Worm (Caenorhabditis elegans) whole organism, L2 larva: ENCODE results near the gene K12H6.9.

Experiments used
- C34F6.9 ChIP-seq: fragments of 150-350 bp; optimal IDR thresholded peaks from 2 replicates; lab custom pipeline; 2014; ENCODE audit warnings: missing biosample characterization, missing genetic modification characterization
- F13H6.1 ChIP-seq: sonication (generic microtip); optimal IDR thresholded peaks from 2 replicates; lab custom pipeline; 2016; ENCODE audit warnings: missing genetic modification characterization, missing compliant biosample characterization
- Y55F3AM.14 ChIP-seq: fragments of 200-800 bp; sonication (Bioruptor generic); optimal IDR thresholded peaks from 2 replicates; lab custom pipeline; 2018; ENCODE audit warnings: mild to moderate bottlenecking, missing genetic modification characterization, missing compliant biosample characterization
- ZK546.5 ChIP-seq: sonication (generic microtip); optimal IDR thresholded peaks from 2 replicates; lab custom pipeline; 2017; ENCODE audit warnings: missing biosample characterization, missing genetic modification characterization
- ama-1 ChIP-seq: fragments of 150-350 bp; optimal IDR thresholded peaks from 2 replicates; lab custom pipeline; 2018; ENCODE audit warnings: inconsistent platforms
- blmp-1 ChIP-seq: sonication (generic microtip); optimal IDR thresholded peaks from 2 replicates; lab custom pipeline; 2017; ENCODE audit warnings: missing genetic modification characterization, mild to moderate bottlenecking, missing compliant biosample characterization, antibody characterized with exemption, moderate library complexity; ENCODE audit not compliant: insufficient read depth
- ceh-16 ChIP-seq: fragments of 150-350 bp; optimal IDR thresholded peaks from 2 replicates; lab custom pipeline; 2014; ENCODE audit warnings: missing biosample characterization, missing genetic modification characterization
- ceh-82 ChIP-seq: fragments of 150-350 bp; optimal IDR thresholded peaks from 2 replicates; lab custom pipeline; 2014; ENCODE audit warnings: missing biosample characterization, missing genetic modification characterization
- crh-2 ChIP-seq: sonication (generic microtip); optimal IDR thresholded peaks from 2 replicates; lab custom pipeline; 2017; ENCODE audit warnings: missing biosample characterization, missing genetic modification characterization
- dmd-4 ChIP-seq: sonication (generic microtip); optimal IDR thresholded peaks from 2 replicates; lab custom pipeline; 2017; ENCODE audit warnings: missing biosample characterization, missing genetic modification characterization
- egl-27 ChIP-seq: sonication (generic microtip); optimal IDR thresholded peaks from 3 replicates; lab custom pipeline; 2017; ENCODE audit warnings: missing biosample characterization, missing genetic modification reagents, missing genetic modification characterization
- elt-1 ChIP-seq: fragments of 150-350 bp; optimal IDR thresholded peaks from 2 replicates; lab custom pipeline; 2014; ENCODE audit warnings: missing biosample characterization, missing genetic modification characterization
- elt-3 ChIP-seq: sonication (generic microtip); optimal IDR thresholded peaks from 2 replicates; lab custom pipeline; 2017; ENCODE audit warnings: missing biosample characterization, missing genetic modification characterization
- fos-1 ChIP-seq: fragments of 150-350 bp; optimal IDR thresholded peaks from 2 replicates; lab custom pipeline; 2014; ENCODE audit warnings: missing biosample characterization, missing genetic modification characterization
- lin-11 ChIP-seq: fragments of 150-350 bp; sonication (generic microtip); optimal IDR thresholded peaks from 2 replicates; lab custom pipeline; 2014; ENCODE audit warnings: missing biosample characterization, missing genetic modification characterization, inconsistent platforms, mixed read lengths
- lin-13 ChIP-seq: fragments of 150-350 bp; optimal IDR thresholded peaks from 2 replicates; lab custom pipeline; 2014; ENCODE audit warnings: missing biosample characterization, missing genetic modification reagents, missing genetic modification characterization
- lin-39 ChIP-seq: fragments of 150-350 bp; optimal IDR thresholded peaks from 2 replicates; lab custom pipeline; 2014; ENCODE audit warnings: missing biosample characterization, missing genetic modification reagents, missing genetic modification characterization
- lsy-2 ChIP-seq, 2 experiments: fragments of 150-350 bp in 1 of 2; sonication (generic microtip) in 1 of 2; optimal IDR thresholded peaks; 2 replicates each; lab custom pipeline; 2014 to 2017; ENCODE audit warnings: missing biosample characterization in 2 of 2, missing genetic modification characterization in 2 of 2
- mab-5 ChIP-seq: fragments of 150-350 bp; optimal IDR thresholded peaks from 2 replicates; lab custom pipeline; 2014; ENCODE audit warnings: missing biosample characterization, missing genetic modification characterization
- mdl-1 ChIP-seq, 2 experiments: fragments of 150-350 bp in 1 of 2; sonication (generic microtip) in 1 of 2; optimal IDR thresholded peaks; 2 replicates each; lab custom pipeline; 2017; ENCODE audit warnings: missing biosample characterization in 2 of 2, missing genetic modification characterization in 2 of 2
- nhr-10 ChIP-seq: sonication (generic microtip); optimal IDR thresholded peaks from 2 replicates; lab custom pipeline; 2017; ENCODE audit warnings: missing biosample characterization, missing genetic modification characterization
- nhr-11 ChIP-seq: fragments of 150-350 bp; optimal IDR thresholded peaks from 2 replicates; lab custom pipeline; 2014; ENCODE audit warnings: missing biosample characterization, missing genetic modification characterization
- nhr-12 ChIP-seq: fragments of 150-350 bp; optimal IDR thresholded peaks from 2 replicates; lab custom pipeline; 2014; ENCODE audit warnings: missing biosample characterization, missing genetic modification characterization
- nhr-129 ChIP-seq: fragments of 150-350 bp; optimal IDR thresholded peaks from 2 replicates; lab custom pipeline; 2014; ENCODE audit warnings: missing biosample characterization, missing genetic modification characterization
- nhr-21 ChIP-seq: fragments of 150-350 bp; optimal IDR thresholded peaks from 2 replicates; lab custom pipeline; 2014; ENCODE audit warnings: missing biosample characterization, missing genetic modification characterization
- nhr-237 ChIP-seq: fragments of 150-350 bp; optimal IDR thresholded peaks from 2 replicates; lab custom pipeline; 2014; ENCODE audit warnings: missing biosample characterization, missing genetic modification characterization
- nhr-25 ChIP-seq: fragments of 150-350 bp; sonication (generic microtip); optimal IDR thresholded peaks from 3 replicates; lab custom pipeline; 2014; ENCODE audit warnings: missing biosample characterization, missing genetic modification characterization
- nhr-6 ChIP-seq: fragments of 150-350 bp; optimal IDR thresholded peaks from 2 replicates; lab custom pipeline; 2014; ENCODE audit warnings: missing biosample characterization, missing genetic modification characterization
- nhr-77 ChIP-seq: fragments of 150-350 bp; optimal IDR thresholded peaks from 2 replicates; lab custom pipeline; 2014; ENCODE audit warnings: missing biosample characterization, missing genetic modification characterization
- peb-1 ChIP-seq: fragments of 150-350 bp; optimal IDR thresholded peaks from 2 replicates; lab custom pipeline; 2014; ENCODE audit warnings: missing biosample characterization, missing genetic modification characterization
- sem-4 ChIP-seq: fragments of 150-350 bp; optimal IDR thresholded peaks from 2 replicates; lab custom pipeline; 2014; ENCODE audit warnings: missing biosample characterization, missing genetic modification reagents, missing genetic modification characterization
- skn-1 ChIP-seq: sonication (generic microtip); optimal IDR thresholded peaks from 2 replicates; lab custom pipeline; 2017; ENCODE audit warnings: missing biosample characterization, missing genetic modification characterization
- sma-3 ChIP-seq: sonication (generic microtip); optimal IDR thresholded peaks from 2 replicates; lab custom pipeline; 2016; ENCODE audit warnings: missing genetic modification reagents, missing genetic modification characterization, missing compliant biosample characterization
- sma-9 ChIP-seq, 2 experiments: fragments of 150-350 bp in 1 of 2; sonication (generic microtip) in 1 of 2; optimal IDR thresholded peaks; 2 replicates each; lab custom pipeline; 2014 to 2016; ENCODE audit warnings: missing genetic modification characterization in 2 of 2, mild to moderate bottlenecking in 1 of 2, missing biosample characterization in 1 of 2, missing compliant biosample characterization in 1 of 2, missing genetic modification reagents in 1 of 2, moderate library complexity in 1 of 2
- unc-39 ChIP-seq: fragments of 150-350 bp; optimal IDR thresholded peaks from 2 replicates; lab custom pipeline; 2014; ENCODE audit warnings: missing biosample characterization, missing genetic modification characterization
- unc-55 ChIP-seq: fragments of 150-350 bp; sonication (generic microtip); optimal IDR thresholded peaks from 3 replicates; lab custom pipeline; 2014; ENCODE audit warnings: missing biosample characterization, missing genetic modification reagents, missing genetic modification characterization
- unc-62 ChIP-seq: fragments of 150-350 bp; optimal IDR thresholded peaks from 2 replicates; lab custom pipeline; 2014; ENCODE audit warnings: missing biosample characterization, missing genetic modification reagents, missing genetic modification characterization
- zag-1 ChIP-seq: fragments of 150-350 bp; optimal IDR thresholded peaks from 2 replicates; lab custom pipeline; 2014; ENCODE audit warnings: missing biosample characterization, missing genetic modification characterization
- ztf-1 ChIP-seq: fragments of 200-800 bp; sonication (Bioruptor generic); conservative IDR thresholded peaks from 2 replicates; pipeline ENCODE4 v1.3.6; 2022; ENCODE audit warnings: missing genetic modification characterization, missing compliant biosample characterization
- ztf-11 ChIP-seq: sonication (generic microtip); optimal IDR thresholded peaks from 2 replicates; lab custom pipeline; 2017; ENCODE audit warnings: missing biosample characterization, missing genetic modification characterization
- ztf-4 ChIP-seq: fragments of 150-350 bp; optimal IDR thresholded peaks from 2 replicates; lab custom pipeline; 2014; ENCODE audit warnings: missing biosample characterization, missing genetic modification characterization

The K12H6.9 gene

ce11 chrII:2781355-2781754 lies 42.8 kb upstream of the K12H6.9 start, which contains the start of gene F08D12.2:
Gene F08D12.2 (plus strand): TSS chrII:2781655.
- TF ChIP-seq Y55F3AM.14 (GFP tag; lab: Kevin White, UChicago) (no peak), elt-1 (tag; lab: Kevin White, UChicago) (no peak), lin-11 (tag; lab: Kevin White, UChicago) (no peak), ama-1 (lab: Kevin White, UChicago) (no peak), ztf-4 (no peak), blmp-1 (tag; lab: Kevin White, UChicago) (no peak), nhr-11 (tag; lab: Kevin White, UChicago) (no peak), mab-5 (tag; lab: Kevin White, UChicago) (no peak), F13H6.1 (tag; lab: Kevin White, UChicago) (no peak), ztf-11 (tag; lab: Kevin White, UChicago) (no peak)
- TF ChIP-seq, all 48 proteins: peak for 0

- TF ChIP-seq elt-3 (tag; lab: Kevin White, UChicago) (no peak), C34F6.9 (tag; lab: Kevin White, UChicago) (no peak), zag-1 (tag; lab: Kevin White, UChicago) (no peak), sma-9 (GFP tag; optimal IDR thresholded peaks at IDR 0.05; lab: Kevin White, UChicago) (no peak), sma-9 (tag; optimal IDR thresholded peaks at IDR 0.05; lab: Kevin White, UChicago) (no peak), lin-13 (GFP tag; lab: Kevin White, UChicago) (no peak), unc-39 (no peak), skn-1 (tag; lab: Kevin White, UChicago) (no peak), nhr-21 (no peak), nhr-129 (no peak), elt-1 (tag; lab: Kevin White, UChicago) (no peak), nhr-11 (tag; lab: Kevin White, UChicago) (no peak), ceh-16 (tag; lab: Kevin White, UChicago) (no peak), nhr-6 (tag; lab: Kevin White, UChicago) (no peak), F13H6.1 (tag; lab: Kevin White, UChicago) (no peak), ztf-4 (no peak), nhr-12 (tag; lab: Kevin White, UChicago) (no peak), crh-2 (tag; lab: Kevin White, UChicago) (no peak)
Measured at ce11 chrII:2783380-2783779, 40.8 kb upstream of the K12H6.9 start.

- TF ChIP-seq lin-39 (tag; lab: Kevin White, UChicago) = no peak
Measured at ce11 chrII:2785787-2786186, 38.4 kb upstream of the K12H6.9 start.

- no peak for TF ChIP-seq elt-3 (tag; lab: Kevin White, UChicago)
- peak; percentile 29 for TF ChIP-seq sma-3 (GFP tag; lab: Kevin White, UChicago)
- no peak for TF ChIP-seq unc-39
- TF ChIP-seq nhr-6 (tag; lab: Kevin White, UChicago) = no peak
- TF ChIP-seq dmd-4 (tag; lab: Kevin White, UChicago) = no peak
- no peak for TF ChIP-seq ceh-82 (tag; lab: Kevin White, UChicago)
- TF ChIP-seq nhr-21 = no peak
- no peak for TF ChIP-seq nhr-237 (tag; lab: Kevin White, UChicago)
- TF ChIP-seq C34F6.9 (tag; lab: Kevin White, UChicago) = peak; percentile 33
- no peak for TF ChIP-seq ceh-16 (tag; lab: Kevin White, UChicago)
- TF ChIP-seq blmp-1 (tag; lab: Kevin White, UChicago) = no peak
- TF ChIP-seq unc-55 (GFP tag; lab: Kevin White, UChicago) = peak; percentile 57
- TF ChIP-seq nhr-129 = peak; percentile 41
- no peak for TF ChIP-seq unc-62 (GFP tag; lab: Kevin White, UChicago)
- no peak for TF ChIP-seq nhr-12 (tag; lab: Kevin White, UChicago)
- no peak for TF ChIP-seq sem-4
- TF ChIP-seq ztf-11 (tag; lab: Kevin White, UChicago) = no peak
- TF ChIP-seq lin-39 (tag; lab: Kevin White, UChicago) = no peak
- no peak for TF ChIP-seq egl-27 (tag; lab: Kevin White, UChicago)
- TF ChIP-seq nhr-77 = no peak
- TF ChIP-seq ZK546.5 = no peak
- TF ChIP-seq nhr-11 (tag; lab: Kevin White, UChicago) = no peak
- TF ChIP-seq nhr-25 = no peak
- TF ChIP-seq fos-1 (tag; lab: Kevin White, UChicago) = no peak
- TF ChIP-seq peb-1 (tag; lab: Kevin White, UChicago) = no peak
- TF ChIP-seq nhr-10 = no peak
- TF ChIP-seq Y55F3AM.14 (GFP tag; lab: Kevin White, UChicago) = no peak
- no peak for TF ChIP-seq ama-1 (lab: Kevin White, UChicago)
- peak; percentile 7 for TF ChIP-seq mab-5 (tag; lab: Kevin White, UChicago)
- peak; percentile 0 for TF ChIP-seq lin-11 (tag; lab: Kevin White, UChicago)
- TF ChIP-seq sma-9 (GFP tag; optimal IDR thresholded peaks at IDR 0.05; lab: Kevin White, UChicago) = no peak
- TF ChIP-seq sma-9 (tag; optimal IDR thresholded peaks at IDR 0.05; lab: Kevin White, UChicago) = no peak
- no peak for TF ChIP-seq lin-13 (GFP tag; lab: Kevin White, UChicago)
- no peak for TF ChIP-seq skn-1 (tag; lab: Kevin White, UChicago)
- peak; percentile 24 for TF ChIP-seq F13H6.1 (tag; lab: Kevin White, UChicago)
- peak in 1 of 2 experiments; percentile 39 for TF ChIP-seq mdl-1 (tag; optimal IDR thresholded peaks at IDR 0.05; lab: Kevin White, UChicago)
- TF ChIP-seq ztf-1 (GFP tag; lab: Robert Waterston, UW) = no peak
- TF ChIP-seq lsy-2 (tag; optimal IDR thresholded peaks at IDR 0.05; lab: Kevin White, UChicago) = peak; percentile 24 to 60
- TF ChIP-seq, all 48 proteins: peak for 9
Measured at ce11 chrII:2787031-2787512, 37.1 kb upstream of the K12H6.9 start, which contains the start of the genes F08D12.12 and srpa-72. Gene F08D12.12 (minus strand): TSS chrII:2787081. Gene srpa-72 (plus strand): TSS chrII:2787481.
